Fruit fly (Drosophila melanogaster): ENCODE measurements around the gene CG7512.

DNA sequence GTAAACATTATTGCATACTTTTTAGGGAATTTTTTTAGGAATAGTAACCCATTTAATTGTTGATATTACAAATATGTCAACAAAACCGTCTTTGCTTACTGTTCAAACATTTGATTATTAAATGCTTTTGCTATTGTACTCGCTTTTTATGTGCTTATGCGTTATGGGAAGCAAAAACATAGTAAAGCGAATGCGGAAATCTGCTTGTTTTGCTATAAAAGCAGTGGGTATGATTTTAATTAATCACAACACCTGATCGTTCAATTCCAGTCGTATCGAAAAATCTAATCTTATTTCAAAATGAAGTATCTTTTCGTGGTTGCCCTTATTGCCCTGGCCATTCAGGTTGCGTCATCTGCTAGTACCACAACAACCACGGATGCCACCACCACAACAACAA is 5.2 kb upstream of the CG7512 start, which contains the start of gene CG33500:
- TF ChIP-seq psq (optimal IDR thresholded peaks at IDR 0.05) (no peak), ttk (optimal IDR thresholded peaks at IDR 0.05) (no peak), Myc (optimal IDR thresholded peaks at IDR 0.05) (no peak)

Data from Kc167 (cell line).